Worm (Caenorhabditis elegans) whole organism, L4 larva: Measurements from ENCODE around the gene algn-7.

ENCODE experiments used
- D1046.2 ChIP-seq: fragments of 200-800 bp; sonication (Bioruptor generic); IDR thresholded peaks from 2 replicates; pipeline ENCODE4 v1.3.6; 2022; ENCODE audit warnings: missing genetic modification characterization, missing compliant biosample characterization
- F10B5.3 ChIP-seq: sonication (generic microtip); optimal IDR thresholded peaks from 2 replicates; lab custom pipeline; 2016; ENCODE audit warnings: mild to moderate bottlenecking, missing genetic modification characterization, missing compliant biosample characterization
- F26F4.8 ChIP-seq: fragments of 200-800 bp; sonication (Bioruptor generic); conservative IDR thresholded peaks from 2 replicates; pipeline ENCODE4 v1.3.6; 2022; ENCODE audit warnings: missing genetic modification characterization, missing compliant biosample characterization
- T20F7.1 ChIP-seq: fragments of 200-800 bp; sonication (Bioruptor generic); optimal IDR thresholded peaks from 2 replicates; lab custom pipeline; 2018; ENCODE audit warnings: mild to moderate bottlenecking, missing genetic modification characterization, missing compliant biosample characterization
- Y5F2A.4 ChIP-seq: fragments of 200-800 bp; sonication (Bioruptor generic); optimal IDR thresholded peaks from 2 replicates; lab custom pipeline; 2018; ENCODE audit warnings: mild to moderate bottlenecking, missing genetic modification characterization, missing compliant biosample characterization
- Y75B8A.6 ChIP-seq: fragments of 200-800 bp; sonication (Bioruptor generic); IDR thresholded peaks from 2 replicates; pipeline ENCODE4 v1.3.6; 2022; ENCODE audit warnings: missing genetic modification reagents, missing genetic modification characterization, missing compliant biosample characterization
- ZK337.2 ChIP-seq: fragments of 200-800 bp; sonication (Bioruptor generic); IDR thresholded peaks from 2 replicates; pipeline ENCODE4 v1.3.6; 2022; ENCODE audit warnings: missing genetic modification reagents, missing genetic modification characterization, missing compliant biosample characterization
- ZK546.5 ChIP-seq, 2 experiments: sonication (generic microtip); optimal IDR thresholded peaks; 2 replicates each; lab custom pipeline; 2017; ENCODE audit warnings: missing biosample characterization in 2 of 2, missing genetic modification characterization in 2 of 2
- aha-1 ChIP-seq: fragments of 150-350 bp; peaks from one replicate; lab custom pipeline; 2014; ENCODE audit warnings: missing biosample characterization, missing genetic modification characterization
- aly-2 ChIP-seq: sonication (generic microtip); optimal IDR thresholded peaks from 2 replicates; lab custom pipeline; 2018; ENCODE audit warnings: missing biosample characterization, missing genetic modification characterization
- ama-1 ChIP-seq: fragments of 150-350 bp; optimal IDR thresholded peaks from 2 replicates; lab custom pipeline; 2014; ENCODE audit warnings: inconsistent platforms, mixed read lengths
- attf-4 ChIP-seq: sonication (generic microtip); optimal IDR thresholded peaks from 3 replicates; lab custom pipeline; 2017; ENCODE audit warnings: missing biosample characterization, missing genetic modification characterization
- ceh-20 ChIP-seq: fragments of 200-800 bp; sonication (Bioruptor generic); IDR thresholded peaks from 2 replicates; pipeline ENCODE4 v1.3.6; 2022; ENCODE audit warnings: missing genetic modification reagents, missing genetic modification characterization, missing compliant biosample characterization
- ceh-28 ChIP-seq: fragments of 150-350 bp; optimal IDR thresholded peaks from 2 replicates; lab custom pipeline; 2014; ENCODE audit warnings: missing biosample characterization, missing genetic modification reagents, missing genetic modification characterization
- ceh-44 ChIP-seq: fragments of 200-800 bp; sonication (Bioruptor generic); IDR thresholded peaks from 2 replicates; pipeline ENCODE4 v1.3.6; 2022; ENCODE audit warnings: missing genetic modification reagents, missing genetic modification characterization, missing compliant biosample characterization
- ceh-62 ChIP-seq: sonication (generic microtip); optimal IDR thresholded peaks from 2 replicates; lab custom pipeline; 2017; ENCODE audit warnings: missing biosample characterization, missing genetic modification characterization
- ces-1 ChIP-seq: fragments of 150-350 bp; sonication (generic microtip); optimal IDR thresholded peaks from 4 replicates; lab custom pipeline; 2014; ENCODE audit warnings: missing biosample characterization, missing genetic modification reagents, missing genetic modification characterization
- cey-2 ChIP-seq: sonication (generic microtip); optimal IDR thresholded peaks from 3 replicates; lab custom pipeline; 2017; ENCODE audit warnings: missing genetic modification characterization, mild to moderate bottlenecking, missing compliant biosample characterization, antibody characterized with exemption, borderline replicate concordance; ENCODE audit not compliant: insufficient read depth
- ctbp-1 ChIP-seq: fragments of 200-800 bp; sonication (Bioruptor generic); IDR thresholded peaks from 2 replicates; pipeline ENCODE4 v1.3.6; 2022; ENCODE audit warnings: missing genetic modification reagents, missing genetic modification characterization, missing compliant biosample characterization
- daf-12 ChIP-seq: fragments of 150-350 bp; optimal IDR thresholded peaks from 2 replicates; lab custom pipeline; 2014; ENCODE audit warnings: missing biosample characterization, missing genetic modification reagents, missing genetic modification characterization
- daf-16 ChIP-seq, 3 experiments: sonication (generic microtip); optimal IDR thresholded peaks; 2 replicates each; lab custom pipeline; 2016 to 2017; ENCODE audit warnings: missing genetic modification characterization in 3 of 3, missing genetic modification reagents in 3 of 3, mild to moderate bottlenecking in 2 of 3, missing compliant biosample characterization in 2 of 3, missing biosample characterization in 1 of 3, moderate library complexity in 1 of 3
- dmd-6 ChIP-seq: fragments of 200-800 bp; sonication (Bioruptor generic); IDR thresholded peaks from 2 replicates; pipeline ENCODE4 v1.3.6; 2022; ENCODE audit warnings: missing genetic modification reagents, missing genetic modification characterization, missing compliant biosample characterization
- dmd-8 ChIP-seq: fragments of 200-800 bp; sonication (Bioruptor generic); IDR thresholded peaks from 2 replicates; pipeline ENCODE4 v1.3.6; 2022; ENCODE audit warnings: missing genetic modification characterization, missing compliant biosample characterization
- dpl-1 ChIP-seq: fragments of 150-350 bp; optimal IDR thresholded peaks from 2 replicates; lab custom pipeline; 2014; ENCODE audit warnings: missing biosample characterization, missing genetic modification reagents, missing genetic modification characterization
- dve-1 ChIP-seq: sonication (generic microtip); optimal IDR thresholded peaks from 2 replicates; lab custom pipeline; 2017; ENCODE audit warnings: antibody characterized with exemption, mild to moderate bottlenecking, missing genetic modification characterization, missing compliant biosample characterization; ENCODE audit not compliant: insufficient read depth
- hif-1 ChIP-seq, 2 experiments: sonication (generic microtip); optimal IDR thresholded peaks; 2 replicates each; lab custom pipeline; 2016 to 2017; ENCODE audit warnings: missing compliant biosample characterization in 2 of 2, missing genetic modification characterization in 2 of 2, missing genetic modification reagents in 2 of 2, missing genotype in 2 of 2, mild to moderate bottlenecking in 1 of 2
- hlh-11 ChIP-seq: fragments of 200-800 bp; sonication (Bioruptor generic); optimal IDR thresholded peaks from 2 replicates; lab custom pipeline; 2018; ENCODE audit warnings: mild to moderate bottlenecking, missing genetic modification characterization, missing compliant biosample characterization
- jun-1 ChIP-seq: fragments of 150-350 bp; optimal IDR thresholded peaks from 2 replicates; lab custom pipeline; 2014; ENCODE audit warnings: missing biosample characterization, missing genetic modification reagents, missing genetic modification characterization
- lin-29 ChIP-seq: fragments of 200-800 bp; sonication (Bioruptor generic); IDR thresholded peaks from 2 replicates; pipeline ENCODE4 v1.3.6; 2022; ENCODE audit warnings: missing genetic modification reagents, missing genetic modification characterization, missing compliant biosample characterization
- madf-9 ChIP-seq: fragments of 200-800 bp; sonication (Bioruptor generic); conservative IDR thresholded peaks from 2 replicates; pipeline ENCODE4 v1.3.6; 2022; ENCODE audit warnings: missing genetic modification reagents, missing genetic modification characterization, missing compliant biosample characterization
- mep-1 ChIP-seq: fragments of 150-350 bp; sonication (generic microtip); optimal IDR thresholded peaks from 3 replicates; lab custom pipeline; 2014; ENCODE audit warnings: missing biosample characterization, missing genetic modification characterization
- nhr-10 ChIP-seq: fragments of 150-350 bp; optimal IDR thresholded peaks from 2 replicates; lab custom pipeline; 2014; ENCODE audit warnings: missing biosample characterization, missing genetic modification characterization
- nhr-111 ChIP-seq: fragments of 200-800 bp; sonication (Bioruptor generic); optimal IDR thresholded peaks from 2 replicates; lab custom pipeline; 2018; ENCODE audit warnings: mild to moderate bottlenecking, missing genetic modification characterization, missing compliant biosample characterization
- nhr-237 ChIP-seq: sonication (generic microtip); optimal IDR thresholded peaks from 2 replicates; lab custom pipeline; 2017; ENCODE audit warnings: missing biosample characterization, missing genetic modification characterization
- nhr-28 ChIP-seq: fragments of 150-350 bp; optimal IDR thresholded peaks from 2 replicates; lab custom pipeline; 2014; ENCODE audit warnings: missing biosample characterization, missing genetic modification characterization
- nhr-77 ChIP-seq: fragments of 150-350 bp; optimal IDR thresholded peaks from 2 replicates; lab custom pipeline; 2014; ENCODE audit warnings: missing biosample characterization, missing genetic modification characterization
- php-3 ChIP-seq: fragments of 200-800 bp; sonication (Bioruptor generic); IDR thresholded peaks from 2 replicates; pipeline ENCODE4 v1.3.6; 2022; ENCODE audit warnings: missing genetic modification reagents, missing genetic modification characterization, missing compliant biosample characterization
- pqm-1 ChIP-seq: sonication (generic microtip); optimal IDR thresholded peaks from 2 replicates; lab custom pipeline; 2017; ENCODE audit warnings: missing biosample characterization, missing genetic modification characterization
- rbr-2 ChIP-seq: sonication (generic microtip); optimal IDR thresholded peaks from 2 replicates; lab custom pipeline; 2016; ENCODE audit warnings: missing genotype, missing genetic modification characterization, missing compliant biosample characterization
- saeg-2 ChIP-seq: fragments of 200-800 bp; sonication (Bioruptor generic); IDR thresholded peaks from 2 replicates; pipeline ENCODE4 v1.3.6; 2022; ENCODE audit warnings: missing genetic modification reagents, missing genetic modification characterization, missing compliant biosample characterization
- snpc-1.2 ChIP-seq: fragments of 200-800 bp; sonication (Bioruptor generic); IDR thresholded peaks from 2 replicates; pipeline ENCODE4 v1.3.6; 2022; ENCODE audit warnings: missing genetic modification reagents, missing genetic modification characterization, missing compliant biosample characterization
- unc-62 ChIP-seq, 3 experiments: fragments of 150-350 bp in 1 of 3; sonication (generic microtip); optimal IDR thresholded peaks in 2 of 3; peaks in 1 of 3; 1 replicate in 1 of 3; 2 replicates in 2 of 3; lab custom pipeline; 2014 to 2017; ENCODE audit warnings: missing biosample characterization in 3 of 3, missing genetic modification characterization in 3 of 3, missing genetic modification reagents in 3 of 3, missing genotype in 1 of 3
- vab-7 ChIP-seq: fragments of 200-800 bp; sonication (Bioruptor generic); IDR thresholded peaks from 2 replicates; pipeline ENCODE4 v1.3.6; 2022; ENCODE audit warnings: missing genetic modification reagents, missing genetic modification characterization, missing compliant biosample characterization
- zfp-2 ChIP-seq: sonication (generic microtip); optimal IDR thresholded peaks from 2 replicates; lab custom pipeline; 2016; ENCODE audit warnings: mild to moderate bottlenecking, missing genetic modification characterization, missing compliant biosample characterization
- zfp-3 ChIP-seq: fragments of 200-800 bp; sonication (Bioruptor generic); conservative IDR thresholded peaks from 2 replicates; pipeline ENCODE4 v1.3.6; 2022; ENCODE audit warnings: missing genetic modification reagents, missing genetic modification characterization, missing compliant biosample characterization
- ztf-7 ChIP-seq: fragments of 150-350 bp; optimal IDR thresholded peaks from 2 replicates; lab custom pipeline; 2014; ENCODE audit warnings: missing biosample characterization, missing genetic modification characterization

Gene algn-7

DNA sequence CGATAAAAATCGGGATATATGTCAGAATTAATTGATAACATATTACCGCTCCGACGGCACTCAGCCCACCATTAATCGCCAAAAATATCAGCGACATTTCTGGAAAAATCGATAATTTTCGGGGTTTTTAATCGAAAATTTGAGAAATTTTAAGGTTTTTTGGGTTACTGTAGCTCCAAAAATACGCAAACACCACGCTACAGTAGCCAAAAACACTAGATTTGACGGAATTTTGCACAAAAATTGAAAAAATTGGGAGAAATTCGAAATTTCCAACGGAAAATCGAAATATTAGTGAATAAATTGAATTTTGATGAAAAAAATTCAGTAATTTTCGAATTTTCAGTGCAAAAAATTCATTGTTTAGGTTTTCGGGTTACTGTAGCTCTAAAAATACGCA, at the start of gene algn-7:
algn-7 (minus strand) TSS at position 101 of the 400 bp plus-strand sequence.
- TF ChIP-seq saeg-2 (GFP tag; lab: Robert Waterston, UW) (no peak), madf-9 (GFP tag; lab: Robert Waterston, UW) (no peak), jun-1 (tag; lab: Kevin White, UChicago) (no peak), ceh-20 (GFP tag; lab: Robert Waterston, UW) (no peak), ZK546.5 (tag; optimal IDR thresholded peaks at IDR 0.05; lab: Kevin White, UChicago) (no peak), ZK337.2 (GFP tag; lab: Robert Waterston, UW) (no peak), aly-2 (tag; lab: Kevin White, UChicago) (no peak), mep-1 (tag; lab: Kevin White, UChicago) (no peak), ceh-28 (tag; lab: Kevin White, UChicago) (no peak), nhr-111 (GFP tag; lab: Kevin White, UChicago) (no peak), aha-1 (tag; lab: Kevin White, UChicago) (no peak), ceh-44 (GFP tag; lab: Robert Waterston, UW) (no peak), nhr-237 (tag; lab: Kevin White, UChicago) (no peak), F26F4.8 (GFP tag; lab: Robert Waterston, UW) (no peak), daf-12 (tag; lab: Kevin White, UChicago) (no peak), zfp-3 (GFP tag; lab: Robert Waterston, UW) (no peak)

ce11 chrV:19981832-19982462, 47.8 kb upstream of the algn-7 start, which contains the start of gene Y60A3A.24:
Gene Y60A3A.24 (minus strand): TSS chrV:19981882.
- TF ChIP-seq aha-1 (tag; lab: Kevin White, UChicago) (peak; percentile 61), ces-1 (GFP tag; lab: Kevin White, UChicago) (no peak), hlh-11 (tag; lab: Kevin White, UChicago) (peak; percentile 38), nhr-77 (peak; percentile 16), dve-1 (tag; lab: Kevin White, UChicago) (peak; percentile 56), ztf-7 (tag; lab: Kevin White, UChicago) (no peak), lin-29 (GFP tag; lab: Robert Waterston, UW) (no peak), pqm-1 (peak; percentile 87), Y5F2A.4 (GFP tag; lab: Kevin White, UChicago) (no peak), nhr-28 (peak; percentile 82), cey-2 (no peak), php-3 (peak; percentile 90; the same call in 1 of the 2 replicates), hif-1 (tag; optimal IDR thresholded peaks at IDR 0.05; lab: Kevin White, UChicago) (no peak), zfp-3 (GFP tag; lab: Robert Waterston, UW) (no peak), daf-16 (GFP tag; optimal IDR thresholded peaks at IDR 0.05; lab: Kevin White, UChicago) (no peak), daf-16 (tag; optimal IDR thresholded peaks at IDR 0.05; lab: Kevin White, UChicago) (peak; percentile 68)

DNA sequence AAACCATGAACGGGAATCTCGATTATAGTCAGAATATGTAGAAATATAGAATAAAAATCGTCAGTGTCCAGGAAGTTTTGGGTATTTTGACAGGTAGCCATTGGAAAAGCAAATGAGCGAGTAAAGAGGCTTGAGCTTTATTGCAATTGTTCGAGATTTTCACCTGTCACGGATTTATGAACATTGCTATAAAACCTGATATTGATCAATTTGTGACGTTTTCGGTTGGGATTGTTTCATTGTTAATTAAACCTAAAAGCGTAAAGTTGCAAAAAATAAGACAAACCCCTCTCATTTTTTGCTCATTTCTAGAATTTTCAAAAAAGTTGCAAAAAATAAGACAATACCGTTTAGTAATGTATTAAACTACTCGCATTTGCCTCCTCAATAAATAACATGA, 44.1 kb upstream of the algn-7 start, which contains the start of gene srh-183:
srh-183 (minus strand) TSS at position 101 of the 400 bp plus-strand sequence.
- TF ChIP-seq ceh-62 (tag; lab: Kevin White, UChicago) (no peak), attf-4 (no peak), ama-1 (lab: Kevin White, UChicago) (no peak), unc-62 (GFP tag; optimal IDR thresholded peaks at IDR 0.05 in 1 of 2; lab: Kevin White, UChicago) (no peak), unc-62 (tag; optimal IDR thresholded peaks at IDR 0.05; lab: Kevin White, UChicago) (no peak), dmd-6 (no peak), nhr-10 (tag; lab: Kevin White, UChicago) (no peak), T20F7.1 (no peak), F10B5.3 (no peak), vab-7 (GFP tag; lab: Robert Waterston, UW) (no peak), jun-1 (tag; lab: Kevin White, UChicago) (no peak), Y75B8A.6 (GFP tag; lab: Robert Waterston, UW) (no peak), zfp-2 (tag; lab: Kevin White, UChicago) (no peak), snpc-1.2 (GFP tag; lab: Robert Waterston, UW) (no peak), dpl-1 (GFP tag; lab: Kevin White, UChicago) (no peak), ZK546.5 (tag; optimal IDR thresholded peaks at IDR 0.05; lab: Kevin White, UChicago) (no peak), rbr-2 (tag; lab: Kevin White, UChicago) (no peak), ctbp-1 (GFP tag; lab: Robert Waterston, UW) (no peak), dmd-8 (GFP tag; lab: Robert Waterston, UW) (no peak), D1046.2 (GFP tag; lab: Robert Waterston, UW) (no peak), zfp-3 (GFP tag; lab: Robert Waterston, UW) (no peak)
